Worm (Caenorhabditis elegans) whole organism, L1 larva: ENCODE measurements around the gene Y37A1A.3.

Experiments
- C04F5.9 ChIP-seq: sonication (generic microtip); optimal IDR thresholded peaks from 2 replicates; lab custom pipeline; 2016; ENCODE audit warnings: missing genetic modification characterization, missing compliant biosample characterization
- C16A3.4 ChIP-seq: fragments of 150-350 bp; optimal IDR thresholded peaks from 2 replicates; lab custom pipeline; 2014; ENCODE audit warnings: missing biosample characterization, missing genetic modification characterization
- F16B12.6 ChIP-seq: fragments of 150-350 bp; optimal IDR thresholded peaks from 2 replicates; lab custom pipeline; 2014; ENCODE audit warnings: missing biosample characterization, missing genetic modification characterization
- Y116A8C.19 ChIP-seq: sonication (generic microtip); optimal IDR thresholded peaks from 2 replicates; lab custom pipeline; 2016; ENCODE audit warnings: missing compliant biosample characterization, missing genetic modification characterization, borderline replicate concordance
- alr-1 ChIP-seq: fragments of 200-800 bp; sonication (Bioruptor generic); optimal IDR thresholded peaks from 2 replicates; lab custom pipeline; 2018; ENCODE audit warnings: borderline replicate concordance, mild to moderate bottlenecking, missing genetic modification characterization, missing compliant biosample characterization
- aly-2 ChIP-seq: fragments of 150-350 bp; optimal IDR thresholded peaks from 2 replicates; lab custom pipeline; 2014; ENCODE audit warnings: missing biosample characterization, missing genetic modification characterization
- blmp-1 ChIP-seq: fragments of 150-350 bp; optimal IDR thresholded peaks from 2 replicates; lab custom pipeline; 2014; ENCODE audit warnings: missing biosample characterization, missing genetic modification characterization
- ceh-63 ChIP-seq: fragments of 200-800 bp; sonication (Bioruptor generic); optimal IDR thresholded peaks from 2 replicates; lab custom pipeline; 2018; ENCODE audit warnings: mild to moderate bottlenecking, missing genetic modification characterization, missing compliant biosample characterization
- ceh-90 ChIP-seq: sonication (generic microtip); optimal IDR thresholded peaks from 2 replicates; lab custom pipeline; 2016; ENCODE audit warnings: missing genetic modification characterization, missing compliant biosample characterization
- dpl-1 ChIP-seq, 3 experiments: fragments of 150-350 bp in 2 of 3; sonication (generic microtip) in 1 of 3; optimal IDR thresholded peaks; 2 replicates each; lab custom pipeline; 2014 to 2017; ENCODE audit warnings: missing biosample characterization in 3 of 3, missing genetic modification characterization in 3 of 3, missing genetic modification reagents in 3 of 3
- efl-3 ChIP-seq: fragments of 200-800 bp; sonication (Bioruptor generic); optimal IDR thresholded peaks from 2 replicates; lab custom pipeline; 2018; ENCODE audit warnings: mild to moderate bottlenecking, missing genetic modification characterization, missing compliant biosample characterization
- egl-13 ChIP-seq: sonication (generic microtip); optimal IDR thresholded peaks from 2 replicates; lab custom pipeline; 2016; ENCODE audit warnings: missing genotype, missing genetic modification reagents, missing genetic modification characterization, missing compliant biosample characterization
- egl-27 ChIP-seq, 2 experiments: fragments of 150-350 bp in 1 of 2; sonication (generic microtip); optimal IDR thresholded peaks; 3 replicates each; lab custom pipeline; 2017 to 2018; ENCODE audit warnings: missing biosample characterization in 2 of 2, missing genetic modification characterization in 2 of 2, missing genetic modification reagents in 2 of 2
- elt-3 ChIP-seq, 6 experiments: fragments of 150-350 bp in 1 of 6; sonication (generic microtip); optimal IDR thresholded peaks; 2 replicates each; lab custom pipeline; 2017 to 2018; ENCODE audit warnings: missing biosample characterization in 6 of 6, missing genetic modification characterization in 6 of 6, inconsistent platforms in 1 of 6
- ets-5 ChIP-seq: fragments of 200-800 bp; sonication (Bioruptor generic); IDR thresholded peaks from 2 replicates; pipeline ENCODE4 v1.3.6; 2022; ENCODE audit warnings: missing genetic modification characterization, missing compliant biosample characterization
- fkh-4 ChIP-seq: sonication (generic microtip); optimal IDR thresholded peaks from 2 replicates; lab custom pipeline; 2016; ENCODE audit warnings: missing compliant biosample characterization, missing genetic modification characterization, borderline replicate concordance
- fos-1 ChIP-seq: fragments of 150-350 bp; optimal IDR thresholded peaks from 2 replicates; lab custom pipeline; 2014; ENCODE audit warnings: missing biosample characterization, missing genetic modification characterization
- hlh-4 ChIP-seq: sonication (generic microtip); optimal IDR thresholded peaks from 2 replicates; lab custom pipeline; 2016; ENCODE audit warnings: mild to moderate bottlenecking, missing genetic modification characterization, missing compliant biosample characterization
- hpl-2 ChIP-seq: fragments of 150-350 bp; optimal IDR thresholded peaks from 2 replicates; lab custom pipeline; 2014; ENCODE audit warnings: missing biosample characterization, missing genetic modification reagents, missing genetic modification characterization
- isw-1 ChIP-seq: fragments of 200-800 bp; sonication (Bioruptor generic); IDR thresholded peaks from 2 replicates; pipeline ENCODE4 v1.3.6; 2022; ENCODE audit warnings: missing genetic modification characterization, missing compliant biosample characterization
- lin-14 ChIP-seq: fragments of 200-800 bp; sonication (Bioruptor generic); optimal IDR thresholded peaks from 2 replicates; lab custom pipeline; 2018; ENCODE audit warnings: mild to moderate bottlenecking, missing genetic modification characterization, moderate library complexity, missing compliant biosample characterization
- lin-15B ChIP-seq: fragments of 150-350 bp; sonication (generic microtip); optimal IDR thresholded peaks from 3 replicates; lab custom pipeline; 2014; ENCODE audit warnings: missing biosample characterization, missing genetic modification characterization
- lin-35 ChIP-seq, 2 experiments: fragments of 150-350 bp; optimal IDR thresholded peaks; 2 replicates each; lab custom pipeline; 2014; ENCODE audit warnings: missing biosample characterization in 2 of 2, missing genetic modification characterization in 2 of 2, missing genetic modification reagents in 2 of 2
- lir-3 ChIP-seq: sonication (generic microtip); optimal IDR thresholded peaks from 2 replicates; lab custom pipeline; 2016; ENCODE audit warnings: mild to moderate bottlenecking, missing genetic modification characterization, moderate library complexity, missing compliant biosample characterization; ENCODE audit not compliant: poor library complexity
- lsy-2 ChIP-seq, 2 experiments: fragments of 150-350 bp; optimal IDR thresholded peaks; 2 replicates each; lab custom pipeline; 2014; ENCODE audit warnings: missing biosample characterization in 2 of 2, missing genetic modification characterization in 2 of 2
- mab-9 ChIP-seq: fragments of 200-800 bp; sonication (Bioruptor generic); IDR thresholded peaks from 2 replicates; pipeline ENCODE4 v1.3.6; 2022; ENCODE audit warnings: missing genetic modification reagents, missing genetic modification characterization, missing compliant biosample characterization
- mdl-1 ChIP-seq, 2 experiments: fragments of 150-350 bp; optimal IDR thresholded peaks; 2 replicates each; lab custom pipeline; 2014 to 2017; ENCODE audit warnings: missing biosample characterization in 2 of 2, missing genetic modification characterization in 2 of 2, inconsistent platforms in 1 of 2
- nhr-11 ChIP-seq: fragments of 150-350 bp; optimal IDR thresholded peaks from 2 replicates; lab custom pipeline; 2014; ENCODE audit warnings: missing biosample characterization, missing genetic modification characterization
- nhr-12 ChIP-seq: sonication (generic microtip); optimal IDR thresholded peaks from 2 replicates; lab custom pipeline; 2017; ENCODE audit warnings: missing biosample characterization, missing genetic modification characterization
- nhr-19 ChIP-seq: fragments of 200-800 bp; sonication (Bioruptor generic); conservative IDR thresholded peaks from 2 replicates; pipeline ENCODE4 v1.3.6; 2022; ENCODE audit warnings: missing genetic modification characterization, missing compliant biosample characterization
- nhr-237 ChIP-seq: fragments of 150-350 bp; optimal IDR thresholded peaks from 2 replicates; lab custom pipeline; 2014; ENCODE audit warnings: missing biosample characterization, missing genetic modification characterization
- nhr-28 ChIP-seq: fragments of 150-350 bp; optimal IDR thresholded peaks from 2 replicates; lab custom pipeline; 2014; ENCODE audit warnings: missing biosample characterization, missing genetic modification characterization
- nhr-47 ChIP-seq: sonication (generic microtip); optimal IDR thresholded peaks from 2 replicates; lab custom pipeline; 2016; ENCODE audit warnings: mild to moderate bottlenecking, missing genetic modification characterization, moderate library complexity, missing compliant biosample characterization
- nhr-77 ChIP-seq: fragments of 150-350 bp; optimal IDR thresholded peaks from 2 replicates; lab custom pipeline; 2014; ENCODE audit warnings: missing biosample characterization, missing genetic modification characterization
- nhr-84 ChIP-seq: sonication (generic microtip); optimal IDR thresholded peaks from 2 replicates; lab custom pipeline; 2017; ENCODE audit warnings: missing biosample characterization, missing genetic modification characterization
- nhr-85 ChIP-seq: sonication (generic microtip); peaks from one replicate; lab custom pipeline; 2016; ENCODE audit warnings: missing genetic modification characterization, inconsistent platforms, missing compliant biosample characterization
- pag-3 ChIP-seq: sonication (generic microtip); optimal IDR thresholded peaks from 2 replicates; lab custom pipeline; 2017; ENCODE audit warnings: missing genetic modification characterization, mild to moderate bottlenecking, missing compliant biosample characterization, antibody characterized with exemption, borderline replicate concordance; ENCODE audit not compliant: insufficient read depth
- pqm-1 ChIP-seq: sonication (generic microtip); optimal IDR thresholded peaks from 3 replicates; lab custom pipeline; 2017; ENCODE audit warnings: missing biosample characterization, missing genetic modification characterization
- rnt-1 ChIP-seq: sonication (generic microtip); optimal IDR thresholded peaks from 2 replicates; lab custom pipeline; 2016; ENCODE audit warnings: mild to moderate bottlenecking, missing genetic modification characterization, moderate library complexity, missing compliant biosample characterization
- skn-1 ChIP-seq: fragments of 150-350 bp; optimal IDR thresholded peaks from 2 replicates; lab custom pipeline; 2014; ENCODE audit warnings: missing biosample characterization, missing genetic modification characterization
- snu-23 ChIP-seq: sonication (generic microtip); optimal IDR thresholded peaks from 2 replicates; lab custom pipeline; 2016; ENCODE audit warnings: missing genetic modification characterization, missing compliant biosample characterization
- sox-4 ChIP-seq: sonication (generic microtip); optimal IDR thresholded peaks from 2 replicates; lab custom pipeline; 2016; ENCODE audit warnings: missing genetic modification characterization, missing compliant biosample characterization
- sptf-1 ChIP-seq: fragments of 150-350 bp; optimal IDR thresholded peaks from 2 replicates; lab custom pipeline; 2014; ENCODE audit warnings: missing biosample characterization, missing genetic modification characterization
- sup-37 ChIP-seq: fragments of 200-800 bp; sonication (Bioruptor generic); optimal IDR thresholded peaks from 2 replicates; lab custom pipeline; 2018; ENCODE audit warnings: mild to moderate bottlenecking, missing genetic modification characterization, missing compliant biosample characterization
- swsn-7 ChIP-seq: sonication (generic microtip); optimal IDR thresholded peaks from 2 replicates; lab custom pipeline; 2016; ENCODE audit warnings: missing genetic modification characterization, missing compliant biosample characterization
- tbx-2 ChIP-seq: sonication (generic microtip); optimal IDR thresholded peaks from 2 replicates; lab custom pipeline; 2016; ENCODE audit warnings: missing genetic modification characterization, missing compliant biosample characterization
- unc-86 ChIP-seq: sonication (generic microtip); optimal IDR thresholded peaks from 2 replicates; lab custom pipeline; 2016; ENCODE audit warnings: missing genetic modification characterization, missing compliant biosample characterization
- unc-98 ChIP-seq: fragments of 200-800 bp; sonication (Bioruptor generic); IDR thresholded peaks from 2 replicates; pipeline ENCODE4 v1.3.6; 2022; ENCODE audit warnings: missing genetic modification characterization, missing compliant biosample characterization
- vab-15 ChIP-seq: sonication (generic microtip); optimal IDR thresholded peaks from 2 replicates; lab custom pipeline; 2017; ENCODE audit warnings: missing genotype, mild to moderate bottlenecking, missing genetic modification characterization, missing compliant biosample characterization
- xbp-1 ChIP-seq: sonication (generic microtip); optimal IDR thresholded peaks from 2 replicates; lab custom pipeline; 2016; ENCODE audit warnings: missing genetic modification characterization, missing compliant biosample characterization
- zip-4 ChIP-seq: fragments of 200-800 bp; sonication (Bioruptor generic); optimal IDR thresholded peaks from 2 replicates; lab custom pipeline; 2018; ENCODE audit warnings: mild to moderate bottlenecking, missing genetic modification characterization, moderate library complexity, missing compliant biosample characterization
- ztf-4 ChIP-seq: fragments of 150-350 bp; optimal IDR thresholded peaks from 2 replicates; lab custom pipeline; 2014; ENCODE audit warnings: missing biosample characterization, missing genetic modification characterization

Y37A1A.3 gene

DNA sequence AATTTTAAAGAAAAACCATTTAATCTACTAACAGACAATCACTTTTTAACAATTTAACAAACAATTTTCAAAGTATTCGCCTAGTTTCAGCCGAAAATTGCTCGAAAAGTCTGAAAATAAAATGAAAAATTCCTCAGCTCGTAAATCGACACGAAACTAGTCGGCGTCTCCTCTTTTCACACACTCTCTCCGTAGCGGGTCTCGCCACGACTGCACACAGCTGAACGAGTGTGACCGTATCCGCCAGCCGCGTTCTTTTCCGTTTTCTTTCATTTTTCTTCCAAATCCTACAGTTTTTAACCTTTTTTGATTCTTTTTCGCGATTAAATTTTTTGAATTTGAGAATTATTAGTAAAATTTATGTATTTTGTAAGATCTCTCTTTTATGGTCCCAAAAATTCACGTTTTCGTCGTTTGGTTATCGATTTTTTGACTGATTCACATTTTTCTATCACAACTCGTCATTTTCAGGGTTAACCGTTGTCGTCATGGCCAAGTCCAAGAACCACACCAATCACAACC, 20.9 kb downstream of the Y37A1A.3 start, which contains the start of gene rpl-29 (continued):
- peak; percentile 63 for TF ChIP-seq nhr-11 (tag; lab: Kevin White, UChicago)
- no peak for TF ChIP-seq pag-3
- TF ChIP-seq alr-1 (tag; lab: Kevin White, UChicago), result no peak
- peak in 3 of 6 experiments; percentile 35 to 92 (median 82) for TF ChIP-seq elt-3 (tag; optimal IDR thresholded peaks at IDR 0.05; lab: Kevin White, UChicago)
- TF ChIP-seq hpl-2 (GFP tag; lab: Kevin White, UChicago), result peak; percentile 74
- TF ChIP-seq tbx-2, result peak; percentile 91
- TF ChIP-seq blmp-1 (tag; lab: Kevin White, UChicago), result peak; percentile 70
- TF ChIP-seq pqm-1 (tag; lab: Kevin White, UChicago), result no peak
- peak; percentile 52 for TF ChIP-seq ceh-90
- TF ChIP-seq lir-3, result no peak
- peak; percentile 58 for TF ChIP-seq zip-4 (GFP tag; lab: Kevin White, UChicago)
- TF ChIP-seq mdl-1 (tag; optimal IDR thresholded peaks at IDR 0.05; lab: Kevin White, UChicago), result peak in 1 of 2 experiments; percentile 85
- TF ChIP-seq sptf-1 (tag; lab: Kevin White, UChicago), result no peak
- peak; percentile 95 for TF ChIP-seq C16A3.4 (tag; lab: Kevin White, UChicago)
- peak; percentile 58 for TF ChIP-seq sox-4 (tag; lab: Kevin White, UChicago)
- no peak for TF ChIP-seq nhr-84 (tag; lab: Kevin White, UChicago)
- no peak for TF ChIP-seq Y116A8C.19 (tag; lab: Kevin White, UChicago)
- peak; percentile 4 for TF ChIP-seq nhr-237 (tag; lab: Kevin White, UChicago)
- TF ChIP-seq lin-15B (tag; lab: Kevin White, UChicago), result peak; percentile 63
- peak; percentile 82 for TF ChIP-seq ztf-4 (tag; lab: Kevin White, UChicago)
- peak; percentile 18 for TF ChIP-seq F16B12.6 (tag; lab: Kevin White, UChicago)
- no peak for TF ChIP-seq efl-3 (GFP tag; lab: Kevin White, UChicago)
- peak; percentile 95 for TF ChIP-seq isw-1
- no peak for TF ChIP-seq nhr-28 (tag; lab: Kevin White, UChicago)
- peak; percentile 79 for TF ChIP-seq mab-9 (GFP tag; lab: Robert Waterston, UW)
- peak; percentile 74 to 82 (median 81) for TF ChIP-seq dpl-1 (GFP tag; optimal IDR thresholded peaks at IDR 0.05; lab: Kevin White, UChicago)
- TF ChIP-seq C04F5.9, result peak; percentile 75
- peak; percentile 82 for TF ChIP-seq nhr-77 (tag; lab: Kevin White, UChicago)
- peak; percentile 90 for TF ChIP-seq lin-14 (GFP tag; lab: Kevin White, UChicago)
- TF ChIP-seq swsn-7, result peak; percentile 92
- TF ChIP-seq hlh-4 (tag; lab: Kevin White, UChicago), result no peak
- TF ChIP-seq egl-13 (tag; lab: Kevin White, UChicago), result peak; percentile 53
- peak; percentile 65 for TF ChIP-seq sup-37 (GFP tag; lab: Kevin White, UChicago)
- no peak for TF ChIP-seq ets-5 (GFP tag; lab: Robert Waterston, UW)
- TF ChIP-seq nhr-12, result no peak
- TF ChIP-seq rnt-1, result peak; percentile 93
- peak; percentile 88 for TF ChIP-seq fos-1
- peak; percentile 58 for TF ChIP-seq vab-15
- peak; percentile 37 for TF ChIP-seq fkh-4 (tag; lab: Kevin White, UChicago)
- peak; percentile 81 for TF ChIP-seq skn-1
- TF ChIP-seq unc-86 (tag; lab: Kevin White, UChicago), result peak; percentile 92
- TF ChIP-seq xbp-1, result peak; percentile 91
- peak in 1 of 2 experiments; percentile 30 for TF ChIP-seq egl-27 (tag; optimal IDR thresholded peaks at IDR 0.05; lab: Kevin White, UChicago)
- peak; percentile 97 for TF ChIP-seq snu-23 (GFP tag; lab: Kevin White, UChicago)
- peak; percentile 99 for TF ChIP-seq lsy-2 (tag; optimal IDR thresholded peaks at IDR 0.05; lab: Kevin White, UChicago)
- peak; percentile 92 for TF ChIP-seq nhr-19 (GFP tag; lab: Robert Waterston, UW)
- TF ChIP-seq ceh-63 (GFP tag; lab: Kevin White, UChicago), result no peak
- peak; percentile 97 for TF ChIP-seq nhr-85 (tag; lab: Kevin White, UChicago)
- TF ChIP-seq unc-98 (GFP tag; lab: Robert Waterston, UW), result peak; percentile 29; the same call in 1 of the 2 replicates
- TF ChIP-seq aly-2 (tag; lab: Kevin White, UChicago), result peak; percentile 85
- peak; percentile 95 for TF ChIP-seq nhr-47 (tag; lab: Kevin White, UChicago)
- peak; percentile 83 to 92 for TF ChIP-seq lin-35 (GFP tag; optimal IDR thresholded peaks at IDR 0.05; lab: Kevin White, UChicago)
